Worm (Caenorhabditis elegans) whole organism, young adult: ENCODE measurements around the gene cox-6B.

ENCODE experiments used
- ZK185.1 ChIP-seq: sonication (generic microtip); optimal IDR thresholded peaks from 2 replicates; lab custom pipeline; 2016; ENCODE audit warnings: mild to moderate bottlenecking, missing genetic modification characterization, missing compliant biosample characterization; ENCODE audit not compliant: poor library complexity, severe bottlenecking
- unc-62 ChIP-seq: fragments of 150-350 bp; optimal IDR thresholded peaks from 2 replicates; lab custom pipeline; 2014; ENCODE audit warnings: missing biosample characterization, missing genetic modification reagents, missing genetic modification characterization

DNA sequence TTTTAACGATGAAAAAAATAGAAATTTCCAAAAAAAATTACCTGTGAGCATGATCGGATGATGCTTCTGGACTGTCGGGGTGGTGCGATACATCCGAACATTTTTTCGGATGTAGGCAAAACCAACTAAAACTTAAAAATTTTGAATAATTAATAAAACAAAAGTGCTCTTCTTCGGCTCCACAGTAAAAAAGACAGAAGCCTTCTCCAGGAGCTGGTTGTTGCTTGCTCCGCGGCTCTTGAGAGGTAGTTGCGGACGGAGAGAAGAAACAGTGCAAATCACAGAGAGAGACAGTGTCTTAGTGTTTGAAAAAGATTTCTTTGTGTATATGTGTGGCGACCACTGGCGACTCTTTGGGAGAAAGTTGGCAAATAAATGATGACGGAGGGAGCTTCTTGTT is 56.8 kb downstream of the cox-6B start, which contains the start of gene gldi-9:
- TF ChIP-seq ZK185.1 (tag; lab: Kevin White, UChicago) (no peak), unc-62 (GFP tag; lab: Kevin White, UChicago) (no peak)
